Worm (Caenorhabditis elegans): Measurements from ENCODE around the gene K09C8.9.

K09C8.9 gene

DNA sequence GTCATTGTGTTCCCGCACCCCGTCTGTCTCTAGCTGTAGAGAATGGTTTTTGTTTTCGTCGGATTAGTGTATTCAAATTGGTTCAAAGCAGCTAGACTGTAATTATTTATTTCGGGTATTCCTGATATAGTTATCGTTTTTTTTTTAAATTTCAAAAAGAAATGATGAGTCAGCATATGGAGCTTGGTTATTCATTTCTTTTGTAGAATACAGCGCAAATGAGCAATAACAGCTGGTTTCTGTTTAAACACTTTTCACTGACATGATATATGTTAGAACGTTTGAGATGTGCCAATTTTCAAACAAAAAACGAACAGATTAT is 23.2 kb upstream of the K09C8.9 start:
- TF ChIP-seq ceh-43 (GFP tag; optimal IDR thresholded peaks at IDR 0.05) (no peak), bed-3 (GFP tag; optimal IDR thresholded peaks at IDR 0.05) (no peak), mls-2 (tag; optimal IDR thresholded peaks at IDR 0.05) (peak; percentile 63), pha-4 (tag; optimal IDR thresholded peaks at IDR 0.05) (no peak), mab-5 (tag; optimal IDR thresholded peaks at IDR 0.05) (no peak), drap-1 (GFP tag; optimal IDR thresholded peaks at IDR 0.05) (no peak)

DNA sequence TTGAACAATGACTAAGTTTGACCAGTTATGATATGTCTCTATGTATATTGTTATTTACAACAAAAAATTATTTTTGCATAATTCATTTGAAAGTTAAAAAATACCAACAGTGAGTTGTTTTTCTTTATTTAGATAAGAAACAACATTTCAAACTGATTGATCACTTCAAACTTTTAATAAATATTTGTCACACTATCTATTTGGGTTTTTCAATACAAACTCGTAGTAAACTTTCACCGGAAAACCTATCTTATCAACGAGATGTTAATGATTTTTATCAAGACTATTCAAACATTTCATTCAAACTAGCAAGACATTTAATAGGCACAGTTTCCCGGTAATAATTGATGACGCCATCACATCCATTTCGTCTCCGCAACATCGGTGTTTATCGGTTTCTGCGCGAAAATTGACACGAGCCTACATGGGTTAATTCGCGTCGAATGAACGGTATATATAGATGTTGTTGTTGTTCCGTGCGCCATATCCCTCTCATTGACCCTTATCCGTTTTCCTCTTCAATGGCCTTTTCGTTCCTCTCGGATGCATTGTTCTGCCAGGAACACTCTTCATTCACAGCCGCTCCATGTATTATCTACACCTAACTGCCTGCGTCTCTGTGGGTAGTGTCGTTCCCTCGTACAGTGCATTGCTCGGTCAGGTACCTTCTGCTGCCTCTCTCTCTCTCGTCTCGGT is 22.7 kb upstream of the K09C8.9 start:
- TF ChIP-seq cnd-1 (tag; optimal IDR thresholded peaks at IDR 0.05), result peak; percentile 28
- peak; percentile 8 for TF ChIP-seq unc-62 (GFP tag; optimal IDR thresholded peaks at IDR 0.05)
- TF ChIP-seq mls-2 (tag; optimal IDR thresholded peaks at IDR 0.05), result peak; percentile 75
- TF ChIP-seq ceh-43 (GFP tag; optimal IDR thresholded peaks at IDR 0.05), result peak; percentile 23
- no peak for TF ChIP-seq bed-3 (GFP tag; optimal IDR thresholded peaks at IDR 0.05)
- peak; percentile 24 for TF ChIP-seq M03D4.4 (tag; optimal IDR thresholded peaks at IDR 0.05)
- peak; percentile 3 for TF ChIP-seq elt-1 (tag; optimal IDR thresholded peaks at IDR 0.05; ENCODE audit: borderline replicate concordance, insufficient read depth)
- TF ChIP-seq pha-4 (tag; optimal IDR thresholded peaks at IDR 0.05), result peak; percentile 15
- peak; percentile 84 for TF ChIP-seq ham-2 (GFP tag; optimal IDR thresholded peaks at IDR 0.05)
- no peak for TF ChIP-seq nhr-12 (tag; optimal IDR thresholded peaks at IDR 0.05)
- TF ChIP-seq sptf-1 (tag; optimal IDR thresholded peaks at IDR 0.05), result peak; percentile 61
- peak; percentile 25 for TF ChIP-seq elt-3 (tag; optimal IDR thresholded peaks at IDR 0.05)
- peak; percentile 96 for TF ChIP-seq nhr-2 (tag; optimal IDR thresholded peaks at IDR 0.05)
- no peak for TF ChIP-seq sem-2 (GFP tag; optimal IDR thresholded peaks at IDR 0.05)

- no peak for TF ChIP-seq nhr-237 (tag; optimal IDR thresholded peaks at IDR 0.05)
- TF ChIP-seq nhr-12 (tag; optimal IDR thresholded peaks at IDR 0.05), result no peak
- no peak for TF ChIP-seq lin-13 (tag; optimal IDR thresholded peaks at IDR 0.05)
- TF ChIP-seq zip-8 (tag; optimal IDR thresholded peaks at IDR 0.05), result peak; percentile 78
- TF ChIP-seq mab-5 (tag; optimal IDR thresholded peaks at IDR 0.05), result no peak
- TF ChIP-seq pha-4 (tag; optimal IDR thresholded peaks at IDR 0.05), result no peak
- TF ChIP-seq ceh-83 (GFP tag; optimal IDR thresholded peaks at IDR 0.05), result peak; percentile 16
- TF ChIP-seq hlh-1 (tag; optimal IDR thresholded peaks at IDR 0.05), result peak; percentile 76
- peak; percentile 81 for TF ChIP-seq nhr-2 (tag; optimal IDR thresholded peaks at IDR 0.05)
- TF ChIP-seq ceh-39 (tag; optimal IDR thresholded peaks at IDR 0.05), result no peak
These were observed 21.7 kb upstream of the K09C8.9 start for ce11 chrX:10989286-10989685.

DNA sequence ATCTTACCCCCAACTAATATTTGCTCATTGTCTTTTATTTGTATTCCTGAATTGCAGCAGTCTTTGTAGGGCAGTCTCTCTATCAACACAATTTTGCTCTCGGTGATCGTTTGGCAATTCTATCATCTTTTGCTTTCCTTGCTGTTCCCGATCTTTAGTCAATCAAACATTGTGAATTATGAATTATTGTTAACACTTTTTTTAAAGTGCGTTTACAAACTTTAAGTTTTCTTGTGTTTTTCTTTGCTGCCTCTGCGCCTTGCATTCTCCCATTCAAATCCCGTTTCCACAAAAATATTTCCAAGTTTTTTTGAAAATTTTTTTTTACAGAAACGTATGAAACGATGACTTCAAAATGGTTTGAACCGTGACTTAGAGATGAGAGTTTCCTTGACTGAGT is 14.5 kb upstream of the K09C8.9 start, which contains the start of gene ver-4:
ver-4 (plus strand) TSS at position 301 of the 400 bp plus-strand sequence.
- no peak for TF ChIP-seq M03D4.4 (tag; optimal IDR thresholded peaks at IDR 0.05)
- no peak for TF ChIP-seq flh-1 (GFP tag; optimal IDR thresholded peaks at IDR 0.05)
- TF ChIP-seq lin-32 (GFP tag; optimal IDR thresholded peaks at IDR 0.05), result no peak
- no peak for TF ChIP-seq nhr-76 (tag; optimal IDR thresholded peaks at IDR 0.05)
- no peak for TF ChIP-seq ham-2 (GFP tag; optimal IDR thresholded peaks at IDR 0.05)
- TF ChIP-seq sem-2 (GFP tag; optimal IDR thresholded peaks at IDR 0.05), result no peak
- TF ChIP-seq pha-4 (tag; optimal IDR thresholded peaks at IDR 0.05), result no peak
- TF ChIP-seq unc-120 (tag; optimal IDR thresholded peaks at IDR 0.05; ENCODE audit: poor library complexity, severe bottlenecking), result no peak
- TF ChIP-seq hlh-1 (tag; optimal IDR thresholded peaks at IDR 0.05), result no peak
- TF ChIP-seq nhr-237 (tag; optimal IDR thresholded peaks at IDR 0.05), result no peak
- TF ChIP-seq nhr-28 (tag; optimal IDR thresholded peaks at IDR 0.05), result no peak
- no peak for TF ChIP-seq mls-2 (tag; optimal IDR thresholded peaks at IDR 0.05)
- no peak for TF ChIP-seq lsy-2 (tag; optimal IDR thresholded peaks at IDR 0.05)
- TF ChIP-seq nhr-12 (tag; optimal IDR thresholded peaks at IDR 0.05), result no peak

- TF ChIP-seq nhr-2 (tag; optimal IDR thresholded peaks at IDR 0.05), result no peak
These were observed 13.8 kb upstream of the K09C8.9 start for ce11 chrX:10981374-10981773.

ce11 chrX:10979186-10979585 is 11.6 kb upstream of the K09C8.9 start, which contains the start of gene pxn-2:
Gene pxn-2, minus strand, starts transcription at chrX:10979286.
- TF ChIP-seq elt-1 (tag; optimal IDR thresholded peaks at IDR 0.05; ENCODE audit: borderline replicate concordance, insufficient read depth), result no peak
- peak; percentile 38 for TF ChIP-seq ces-1 (GFP tag; optimal IDR thresholded peaks at IDR 0.05)
- TF ChIP-seq pha-4 (tag; optimal IDR thresholded peaks at IDR 0.05), result no peak
- TF ChIP-seq nhr-28 (tag; optimal IDR thresholded peaks at IDR 0.05), result no peak

Measured in whole organism, mixed stage, embryonic.